Worm (Caenorhabditis elegans): ENCODE measurements around the gene Y43E12A.3.

The Y43E12A.3 gene

ce11 chrIV:11025941-11026340 lies 38.2 kb downstream of the Y43E12A.3 start (continued):
- TF ChIP-seq zip-11 (GFP tag; IDR thresholded peaks at IDR 0.05) (no peak), Y105C5A.15 (GFP tag; IDR thresholded peaks at IDR 0.05) (peak; percentile 77; the same call in 1 of the 2 replicates), madf-5 (GFP tag; IDR thresholded peaks at IDR 0.05) (peak; percentile 28 to 76; a peak in 1 of 4 replicates), lin-13 (GFP tag; optimal IDR thresholded peaks at IDR 0.05) (no peak), mes-2 (tag; optimal IDR thresholded peaks at IDR 0.05; ENCODE audit: poor library complexity, severe bottlenecking) (peak; percentile 79), egl-43 (GFP tag; IDR thresholded peaks at IDR 0.05) (peak; percentile 93)

- no peak for TF ChIP-seq lin-1 (GFP tag; IDR thresholded peaks at IDR 0.05)
- TF ChIP-seq F49E8.2 (tag; optimal IDR thresholded peaks at IDR 0.05; ENCODE audit: borderline replicate concordance), result no peak
- TF ChIP-seq F26F4.8 (GFP tag; conservative IDR thresholded peaks at IDR 0.05), result no peak
- no peak for TF ChIP-seq Y48G9A.11 (GFP tag; IDR thresholded peaks at IDR 0.05)
- TF ChIP-seq dmd-6 (GFP tag; IDR thresholded peaks at IDR 0.05), result no peak
- no peak for TF ChIP-seq attf-4 (tag; optimal IDR thresholded peaks at IDR 0.05)
- TF ChIP-seq ceh-44 (GFP tag; IDR thresholded peaks at IDR 0.05), result no peak
- TF ChIP-seq tag-97 (GFP tag; IDR thresholded peaks at IDR 0.05), result no peak
- TF ChIP-seq sdz-12 (GFP tag; optimal IDR thresholded peaks at IDR 0.05), result no peak
- no peak for TF ChIP-seq daf-8 (GFP tag; IDR thresholded peaks at IDR 0.05)
- no peak for TF ChIP-seq lin-15B (tag; optimal IDR thresholded peaks at IDR 0.05)
- TF ChIP-seq mep-1 (tag; optimal IDR thresholded peaks at IDR 0.05), result no peak
- TF ChIP-seq ama-1 (optimal IDR thresholded peaks at IDR 0.05), result no peak
- no peak for TF ChIP-seq mdl-1 (tag; optimal IDR thresholded peaks at IDR 0.05)
- TF ChIP-seq D1046.2 (GFP tag; IDR thresholded peaks at IDR 0.05), result no peak
- TF ChIP-seq rbr-2 (tag; optimal IDR thresholded peaks at IDR 0.05), result no peak
- TF ChIP-seq nhr-102 (tag; optimal IDR thresholded peaks at IDR 0.05), result no peak
- TF ChIP-seq hmg-1.1 (GFP tag; IDR thresholded peaks at IDR 0.05), result peak; percentile 14; the same call in 1 of the 2 replicates
- no peak for TF ChIP-seq nhr-76 (tag; optimal IDR thresholded peaks at IDR 0.05)
- no peak for TF ChIP-seq php-3 (GFP tag; IDR thresholded peaks at IDR 0.05)
- TF ChIP-seq lin-29 (GFP tag; IDR thresholded peaks at IDR 0.05), result no peak
- TF ChIP-seq unc-62 (GFP tag; optimal IDR thresholded peaks at IDR 0.05 in 1 of 2), result no peak
- TF ChIP-seq unc-62 (tag; optimal IDR thresholded peaks at IDR 0.05), result no peak
- no peak for TF ChIP-seq cey-2 (tag; optimal IDR thresholded peaks at IDR 0.05; ENCODE audit: borderline replicate concordance, insufficient read depth)
- no peak for TF ChIP-seq jun-1 (tag; optimal IDR thresholded peaks at IDR 0.05)
- TF ChIP-seq hlh-11 (tag; optimal IDR thresholded peaks at IDR 0.05), result peak; percentile 19
- no peak for TF ChIP-seq pha-4 (GFP tag; IDR thresholded peaks at IDR 0.05)
- peak; percentile 10 for TF ChIP-seq pha-4 (tag; optimal IDR thresholded peaks at IDR 0.05)
- TF ChIP-seq nhr-10 (tag; optimal IDR thresholded peaks at IDR 0.05), result no peak
- TF ChIP-seq Y75B8A.6 (GFP tag; IDR thresholded peaks at IDR 0.05), result no peak
- TF ChIP-seq lsy-2 (tag; optimal IDR thresholded peaks at IDR 0.05), result peak in 1 of 2 experiments; percentile 45
- no peak for TF ChIP-seq R02D3.7 (tag; optimal IDR thresholded peaks at IDR 0.05)
- TF ChIP-seq ZK337.2 (GFP tag; IDR thresholded peaks at IDR 0.05), result no peak
- TF ChIP-seq fos-1 (tag; optimal IDR thresholded peaks at IDR 0.05), result no peak
- no peak for TF ChIP-seq madf-9 (GFP tag; conservative IDR thresholded peaks at IDR 0.05)
- TF ChIP-seq saeg-2 (GFP tag; IDR thresholded peaks at IDR 0.05), result no peak
- TF ChIP-seq snpc-1.2 (GFP tag; IDR thresholded peaks at IDR 0.05), result no peak
- no peak for TF ChIP-seq nhr-48 (tag; optimal IDR thresholded peaks at IDR 0.05)
- TF ChIP-seq zip-2 (tag; optimal IDR thresholded peaks at IDR 0.05), result no peak
- TF ChIP-seq ceh-82 (tag; optimal IDR thresholded peaks at IDR 0.05), result no peak
- TF ChIP-seq gei-8 (GFP tag; optimal IDR thresholded peaks at IDR 0.05), result no peak
- no peak for TF ChIP-seq set-16 (GFP tag; IDR thresholded peaks at IDR 0.05)
- TF ChIP-seq mdt-29 (GFP tag; IDR thresholded peaks at IDR 0.05), result no peak
- TF ChIP-seq nhr-25 (tag; optimal IDR thresholded peaks at IDR 0.05; ENCODE audit: borderline replicate concordance, insufficient read depth), result no peak
- peak; percentile 19 for TF ChIP-seq nhr-111 (GFP tag; optimal IDR thresholded peaks at IDR 0.05)
These were observed 39.0 kb downstream of the Y43E12A.3 start for ce11 chrIV:11026648-11027047.
